Fruit fly (Drosophila melanogaster): ENCODE measurements around the gene emb.
A peak's percentile ranks its signal among the peaks of the same experiment; 100 is the strongest.

The emb gene

dm6 chr2L:8419382-8419940, 16.1 kb downstream of the emb start (continued):
- TF ChIP-seq fd59A (GFP tag; optimal IDR thresholded peaks at IDR 0.05): no peak
- no peak for TF ChIP-seq CG11294 (GFP tag; IDR thresholded peaks at IDR 0.05)
- no peak for TF ChIP-seq Blimp-1 (GFP tag; optimal IDR thresholded peaks at IDR 0.05)
- TF ChIP-seq Gug (GFP tag; IDR thresholded peaks at IDR 0.05): no peak
- no peak for TF ChIP-seq Sox102F (GFP tag; optimal IDR thresholded peaks at IDR 0.05)
- peak; percentile 75 for TF ChIP-seq Eip78C (GFP tag)
- TF ChIP-seq vri (GFP tag; optimal IDR thresholded peaks at IDR 0.05): peak; percentile 2
- TF ChIP-seq CG4318 (GFP tag; optimal IDR thresholded peaks at IDR 0.05): no peak

dm6 chr2L:8420259-8420930, 17.0 kb downstream of the emb start:
- TF ChIP-seq Blimp-1 (GFP tag; optimal IDR thresholded peaks at IDR 0.05): no peak
- TF ChIP-seq CG8319 (GFP tag; optimal IDR thresholded peaks at IDR 0.05): no peak
- TF ChIP-seq CG16779 (tag; optimal IDR thresholded peaks at IDR 0.05): no peak
- no peak for TF ChIP-seq Sox15 (GFP tag; optimal IDR thresholded peaks at IDR 0.05)
- no peak for TF ChIP-seq Eip93F (GFP tag; optimal IDR thresholded peaks at IDR 0.05)
- TF ChIP-seq Met (GFP tag; optimal IDR thresholded peaks at IDR 0.05): peak; percentile 11
- TF ChIP-seq Gug (GFP tag; IDR thresholded peaks at IDR 0.05): no peak
- no peak for TF ChIP-seq CG34406 (GFP tag; optimal IDR thresholded peaks at IDR 0.05)
- TF ChIP-seq lz (GFP tag; optimal IDR thresholded peaks at IDR 0.05): no peak
- no peak for TF ChIP-seq salr (GFP tag; optimal IDR thresholded peaks at IDR 0.05)
- no peak for TF ChIP-seq CG6854 (GFP tag; optimal IDR thresholded peaks at IDR 0.05)
- TF ChIP-seq CG4318 (GFP tag; optimal IDR thresholded peaks at IDR 0.05): no peak
- peak; percentile 72; the same call in 2 of the 3 replicates for TF ChIP-seq CG6163 (GFP tag; IDR thresholded peaks at IDR 0.05)
- TF ChIP-seq Ets21C (GFP tag; optimal IDR thresholded peaks at IDR 0.05): no peak
- peak; percentile 15 for TF ChIP-seq Eip75B (GFP tag; optimal IDR thresholded peaks at IDR 0.05)
- TF ChIP-seq eg (GFP tag; IDR thresholded peaks at IDR 0.05): peak; percentile 7; the same call in 1 of the 3 replicates
- TF ChIP-seq Hr4 (GFP tag; optimal IDR thresholded peaks at IDR 0.05): peak; percentile 35
- TF ChIP-seq OdsH (GFP tag; optimal IDR thresholded peaks at IDR 0.05): peak; percentile 44
- peak; percentile 6 for TF ChIP-seq Lpt (GFP tag; optimal IDR thresholded peaks at IDR 0.05)
- peak; percentile 37 for TF ChIP-seq Ets96B (tag; optimal IDR thresholded peaks at IDR 0.05)
- TF ChIP-seq cyc (GFP tag; optimal IDR thresholded peaks at IDR 0.05): no peak
- peak; percentile 29 for TF ChIP-seq CG8632 (GFP tag; optimal IDR thresholded peaks at IDR 0.05)
- TF ChIP-seq CG3032 (tag; optimal IDR thresholded peaks at IDR 0.05): peak; percentile 27
- peak; percentile 7 for TF ChIP-seq achi (GFP tag; optimal IDR thresholded peaks at IDR 0.05)
- TF ChIP-seq CG15336 (GFP tag; IDR thresholded peaks at IDR 0.05): peak; percentile 32; the same call in 1 of the 2 replicates
- peak; percentile 9 for TF ChIP-seq fd59A (GFP tag; optimal IDR thresholded peaks at IDR 0.05)
- TF ChIP-seq CG3919 (GFP tag; optimal IDR thresholded peaks at IDR 0.05): peak; percentile 9
- TF ChIP-seq ss (GFP tag; optimal IDR thresholded peaks at IDR 0.05): peak; percentile 75 to 82
- TF ChIP-seq spab (GFP tag; optimal IDR thresholded peaks at IDR 0.05): peak; percentile 40
- TF ChIP-seq Sox102F (GFP tag; optimal IDR thresholded peaks at IDR 0.05): no peak
- TF ChIP-seq CG6808 (GFP tag; optimal IDR thresholded peaks at IDR 0.05): peak; percentile 75
- TF ChIP-seq CG10669 (GFP tag; optimal IDR thresholded peaks at IDR 0.05): peak; percentile 22
- no peak for TF ChIP-seq CG8119 (GFP tag; IDR thresholded peaks at IDR 0.05)
- no peak for TF ChIP-seq Hr38 (GFP tag; optimal IDR thresholded peaks at IDR 0.05)
- TF ChIP-seq Hr39 (GFP tag; optimal IDR thresholded peaks at IDR 0.05): no peak
- no peak for TF ChIP-seq CG6792 (GFP tag; optimal IDR thresholded peaks at IDR 0.05)
- TF ChIP-seq fkh (GFP tag; optimal IDR thresholded peaks at IDR 0.05): no peak
- TF ChIP-seq svp (GFP tag): peak; percentile 72
- TF ChIP-seq pdm3 (GFP tag; optimal IDR thresholded peaks at IDR 0.05): peak; percentile 17
- TF ChIP-seq topi (GFP tag; optimal IDR thresholded peaks at IDR 0.05): no peak
- TF ChIP-seq CG32006 (GFP tag; optimal IDR thresholded peaks at IDR 0.05): peak; percentile 63
- no peak for TF ChIP-seq CG11762 (GFP tag; optimal IDR thresholded peaks at IDR 0.05; ENCODE audit: insufficient read depth)
- no peak for TF ChIP-seq CG6276 (GFP tag; optimal IDR thresholded peaks at IDR 0.05)
- peak; percentile 7 for TF ChIP-seq Sox14 (GFP tag; optimal IDR thresholded peaks at IDR 0.05)
- no peak for TF ChIP-seq vri (GFP tag; optimal IDR thresholded peaks at IDR 0.05)
- TF ChIP-seq CG11294 (GFP tag; IDR thresholded peaks at IDR 0.05): no peak

Data from whole organism, prepupa.